Worm (Caenorhabditis elegans) whole organism, L4 larva: ENCODE data around the gene col-69.

Source experiments
- F10B5.3 ChIP-seq: sonication (generic microtip); optimal IDR thresholded peaks from 2 replicates; lab custom pipeline; 2016; ENCODE audit warnings: mild to moderate bottlenecking, missing genetic modification characterization, missing compliant biosample characterization
- F26F4.8 ChIP-seq: fragments of 200-800 bp; sonication (Bioruptor generic); conservative IDR thresholded peaks from 2 replicates; pipeline ENCODE4 v1.3.6; 2022; ENCODE audit warnings: missing genetic modification characterization, missing compliant biosample characterization
- F37D6.2 ChIP-seq: sonication (generic microtip); optimal IDR thresholded peaks from 2 replicates; lab custom pipeline; 2016; ENCODE audit warnings: mild to moderate bottlenecking, missing genetic modification characterization, missing compliant biosample characterization
- F44E2.7 ChIP-seq: fragments of 200-800 bp; sonication (Bioruptor generic); IDR thresholded peaks from 2 replicates; pipeline ENCODE4 v2.1.2; 2022; ENCODE audit warnings: missing genetic modification characterization, missing compliant biosample characterization
- F49E8.2 ChIP-seq: sonication (generic microtip); optimal IDR thresholded peaks from 2 replicates; lab custom pipeline; 2016; ENCODE audit warnings: missing compliant biosample characterization, mild to moderate bottlenecking, missing genetic modification characterization, borderline replicate concordance
- R02D3.7 ChIP-seq: fragments of 150-350 bp; sonication (generic microtip); optimal IDR thresholded peaks from 3 replicates; lab custom pipeline; 2014; ENCODE audit warnings: missing biosample characterization, missing genetic modification characterization
- T26A8.4 ChIP-seq: fragments of 200-800 bp; sonication (Bioruptor generic); IDR thresholded peaks from 2 replicates; pipeline ENCODE4 v1.3.6; 2022; ENCODE audit warnings: missing genetic modification characterization, missing compliant biosample characterization
- Y105C5A.15 ChIP-seq: fragments of 200-800 bp; sonication (Bioruptor generic); IDR thresholded peaks from 2 replicates; pipeline ENCODE4 v1.3.6; 2022; ENCODE audit warnings: missing genetic modification characterization, missing compliant biosample characterization
- ZK337.2 ChIP-seq: fragments of 200-800 bp; sonication (Bioruptor generic); IDR thresholded peaks from 2 replicates; pipeline ENCODE4 v1.3.6; 2022; ENCODE audit warnings: missing genetic modification reagents, missing genetic modification characterization, missing compliant biosample characterization
- aha-1 ChIP-seq: fragments of 150-350 bp; peaks from one replicate; lab custom pipeline; 2014; ENCODE audit warnings: missing biosample characterization, missing genetic modification characterization
- ama-1 ChIP-seq: fragments of 150-350 bp; optimal IDR thresholded peaks from 2 replicates; lab custom pipeline; 2014; ENCODE audit warnings: inconsistent platforms, mixed read lengths
- arid-1 ChIP-seq: fragments of 200-800 bp; sonication (Bioruptor generic); conservative IDR thresholded peaks from 2 replicates; pipeline ENCODE4 v1.3.6; 2022; ENCODE audit warnings: missing genetic modification reagents, missing genetic modification characterization, missing compliant biosample characterization
- ces-1 ChIP-seq: fragments of 150-350 bp; sonication (generic microtip); optimal IDR thresholded peaks from 4 replicates; lab custom pipeline; 2014; ENCODE audit warnings: missing biosample characterization, missing genetic modification reagents, missing genetic modification characterization
- cey-2 ChIP-seq: sonication (generic microtip); optimal IDR thresholded peaks from 3 replicates; lab custom pipeline; 2017; ENCODE audit warnings: missing genetic modification characterization, mild to moderate bottlenecking, missing compliant biosample characterization, antibody characterized with exemption, borderline replicate concordance; ENCODE audit not compliant: insufficient read depth
- ctbp-1 ChIP-seq: fragments of 200-800 bp; sonication (Bioruptor generic); IDR thresholded peaks from 2 replicates; pipeline ENCODE4 v1.3.6; 2022; ENCODE audit warnings: missing genetic modification reagents, missing genetic modification characterization, missing compliant biosample characterization
- daf-16 ChIP-seq, 3 experiments: sonication (generic microtip); optimal IDR thresholded peaks; 2 replicates each; lab custom pipeline; 2016 to 2017; ENCODE audit warnings: missing genetic modification characterization in 3 of 3, missing genetic modification reagents in 3 of 3, mild to moderate bottlenecking in 2 of 3, missing compliant biosample characterization in 2 of 3, missing biosample characterization in 1 of 3, moderate library complexity in 1 of 3
- daf-19 ChIP-seq: fragments of 200-800 bp; sonication (Bioruptor generic); conservative IDR thresholded peaks from 2 replicates; pipeline ENCODE4 v1.3.6; 2022; ENCODE audit warnings: missing genetic modification characterization, missing compliant biosample characterization
- daf-8 ChIP-seq: fragments of 200-800 bp; sonication (Bioruptor generic); IDR thresholded peaks from 2 replicates; pipeline ENCODE4 v1.3.6; 2022; ENCODE audit warnings: missing genetic modification characterization, missing compliant biosample characterization
- dmd-6 ChIP-seq: fragments of 200-800 bp; sonication (Bioruptor generic); IDR thresholded peaks from 2 replicates; pipeline ENCODE4 v1.3.6; 2022; ENCODE audit warnings: missing genetic modification reagents, missing genetic modification characterization, missing compliant biosample characterization
- dmd-8 ChIP-seq: fragments of 200-800 bp; sonication (Bioruptor generic); IDR thresholded peaks from 2 replicates; pipeline ENCODE4 v1.3.6; 2022; ENCODE audit warnings: missing genetic modification characterization, missing compliant biosample characterization
- dmd-9 ChIP-seq: fragments of 200-800 bp; sonication (Bioruptor generic); IDR thresholded peaks from 2 replicates; pipeline ENCODE4 v1.3.6; 2022; ENCODE audit warnings: missing genetic modification reagents, missing genetic modification characterization, missing compliant biosample characterization
- hif-1 ChIP-seq, 2 experiments: sonication (generic microtip); optimal IDR thresholded peaks; 2 replicates each; lab custom pipeline; 2016 to 2017; ENCODE audit warnings: missing compliant biosample characterization in 2 of 2, missing genetic modification characterization in 2 of 2, missing genetic modification reagents in 2 of 2, missing genotype in 2 of 2, mild to moderate bottlenecking in 1 of 2
- hmg-1.1 ChIP-seq: fragments of 200-800 bp; sonication (Bioruptor generic); IDR thresholded peaks from 2 replicates; pipeline ENCODE4 v1.3.6; 2022; ENCODE audit warnings: missing genetic modification reagents, missing genetic modification characterization, missing compliant biosample characterization
- jun-1 ChIP-seq: fragments of 150-350 bp; optimal IDR thresholded peaks from 2 replicates; lab custom pipeline; 2014; ENCODE audit warnings: missing biosample characterization, missing genetic modification reagents, missing genetic modification characterization
- lin-29 ChIP-seq: fragments of 200-800 bp; sonication (Bioruptor generic); IDR thresholded peaks from 2 replicates; pipeline ENCODE4 v1.3.6; 2022; ENCODE audit warnings: missing genetic modification reagents, missing genetic modification characterization, missing compliant biosample characterization
- lin-39 ChIP-seq: fragments of 150-350 bp; optimal IDR thresholded peaks from 2 replicates; lab custom pipeline; 2014; ENCODE audit warnings: missing biosample characterization, missing genetic modification reagents, missing genetic modification characterization
- mdl-1 ChIP-seq, 2 experiments: fragments of 150-350 bp in 1 of 2; sonication (generic microtip) in 1 of 2; optimal IDR thresholded peaks; 2 replicates each; lab custom pipeline; 2014 to 2017; ENCODE audit warnings: missing biosample characterization in 2 of 2, missing genetic modification characterization in 2 of 2
- mdt-29 ChIP-seq: fragments of 200-800 bp; sonication (Bioruptor generic); IDR thresholded peaks from 2 replicates; pipeline ENCODE4 v1.3.6; 2022; ENCODE audit warnings: missing genetic modification reagents, missing genetic modification characterization, missing compliant biosample characterization
- mxl-2 ChIP-seq: fragments of 200-800 bp; sonication (Bioruptor generic); conservative IDR thresholded peaks from 2 replicates; pipeline ENCODE4 v1.3.6; 2022; ENCODE audit warnings: missing genetic modification reagents, missing genetic modification characterization, missing compliant biosample characterization
- mxl-3 ChIP-seq: fragments of 200-800 bp; sonication (Bioruptor generic); optimal IDR thresholded peaks from 2 replicates; lab custom pipeline; 2018; ENCODE audit warnings: mild to moderate bottlenecking, missing genetic modification characterization, missing compliant biosample characterization
- nhr-10 ChIP-seq: fragments of 150-350 bp; optimal IDR thresholded peaks from 2 replicates; lab custom pipeline; 2014; ENCODE audit warnings: missing biosample characterization, missing genetic modification characterization
- nhr-237 ChIP-seq: sonication (generic microtip); optimal IDR thresholded peaks from 2 replicates; lab custom pipeline; 2017; ENCODE audit warnings: missing biosample characterization, missing genetic modification characterization
- nhr-6 ChIP-seq: fragments of 150-350 bp; optimal IDR thresholded peaks from 2 replicates; lab custom pipeline; 2014; ENCODE audit warnings: missing biosample characterization, missing genetic modification characterization
- pqm-1 ChIP-seq: sonication (generic microtip); optimal IDR thresholded peaks from 2 replicates; lab custom pipeline; 2017; ENCODE audit warnings: missing biosample characterization, missing genetic modification characterization
- rbr-2 ChIP-seq: sonication (generic microtip); optimal IDR thresholded peaks from 2 replicates; lab custom pipeline; 2016; ENCODE audit warnings: missing genotype, missing genetic modification characterization, missing compliant biosample characterization
- saeg-2 ChIP-seq: fragments of 200-800 bp; sonication (Bioruptor generic); IDR thresholded peaks from 2 replicates; pipeline ENCODE4 v1.3.6; 2022; ENCODE audit warnings: missing genetic modification reagents, missing genetic modification characterization, missing compliant biosample characterization
- sdz-12 ChIP-seq: fragments of 200-800 bp; sonication (Bioruptor generic); optimal IDR thresholded peaks from 2 replicates; lab custom pipeline; 2018; ENCODE audit warnings: mild to moderate bottlenecking, missing genetic modification characterization, missing compliant biosample characterization
- set-16 ChIP-seq: fragments of 200-800 bp; sonication (Bioruptor generic); IDR thresholded peaks from 2 replicates; pipeline ENCODE4 v1.3.6; 2022; ENCODE audit warnings: missing genetic modification reagents, missing genetic modification characterization, missing compliant biosample characterization
- skn-1 ChIP-seq: fragments of 150-350 bp; optimal IDR thresholded peaks from 2 replicates; lab custom pipeline; 2014; ENCODE audit warnings: missing biosample characterization, missing genetic modification characterization
- snpc-1.2 ChIP-seq: fragments of 200-800 bp; sonication (Bioruptor generic); IDR thresholded peaks from 2 replicates; pipeline ENCODE4 v1.3.6; 2022; ENCODE audit warnings: missing genetic modification reagents, missing genetic modification characterization, missing compliant biosample characterization
- spr-3 ChIP-seq: fragments of 200-800 bp; sonication (Bioruptor generic); optimal IDR thresholded peaks from 2 replicates; lab custom pipeline; 2018; ENCODE audit warnings: mild to moderate bottlenecking, missing genetic modification characterization, missing compliant biosample characterization
- tag-97 ChIP-seq: fragments of 200-800 bp; sonication (Bioruptor generic); IDR thresholded peaks from 2 replicates; pipeline ENCODE4 v1.3.6; 2022; ENCODE audit warnings: missing genetic modification characterization, missing compliant biosample characterization
- unc-130 ChIP-seq: sonication (generic microtip); optimal IDR thresholded peaks from 2 replicates; lab custom pipeline; 2016; ENCODE audit warnings: missing genetic modification reagents, missing genetic modification characterization, missing compliant biosample characterization
- unc-62 ChIP-seq, 3 experiments: fragments of 150-350 bp in 1 of 3; sonication (generic microtip); optimal IDR thresholded peaks in 2 of 3; peaks in 1 of 3; 1 replicate in 1 of 3; 2 replicates in 2 of 3; lab custom pipeline; 2014 to 2017; ENCODE audit warnings: missing biosample characterization in 3 of 3, missing genetic modification characterization in 3 of 3, missing genetic modification reagents in 3 of 3, missing genotype in 1 of 3
- zip-11 ChIP-seq: fragments of 200-800 bp; sonication (Bioruptor generic); IDR thresholded peaks from 2 replicates; pipeline ENCODE4 v1.3.6; 2022; ENCODE audit warnings: missing genetic modification characterization, missing compliant biosample characterization
- zip-2 ChIP-seq: fragments of 150-350 bp; optimal IDR thresholded peaks from 2 replicates; lab custom pipeline; 2014; ENCODE audit warnings: missing biosample characterization, missing genetic modification characterization
- ztf-11 ChIP-seq: fragments of 150-350 bp; optimal IDR thresholded peaks from 2 replicates; lab custom pipeline; 2014; ENCODE audit warnings: missing biosample characterization, missing genetic modification characterization
- ztf-7 ChIP-seq: fragments of 150-350 bp; optimal IDR thresholded peaks from 2 replicates; lab custom pipeline; 2014; ENCODE audit warnings: missing biosample characterization, missing genetic modification characterization

Gene col-69

ce11 chrII:255753-256152 is 49.8 kb downstream of the col-69 start:
- peak; percentile 75 for TF ChIP-seq aha-1
- TF ChIP-seq, all 104 proteins: peak for 1; not testable (repeated sequence) for 103

- TF ChIP-seq daf-19 (peak; percentile 75; the same call in 1 of the 2 replicates), F44E2.7 (GFP tag; lab: Robert Waterston, UW) (peak; percentile 88; the same call in 1 of the 2 replicates), dmd-9 (GFP tag; lab: Robert Waterston, UW) (peak; percentile 87; the same call in 1 of the 2 replicates), arid-1 (GFP tag; lab: Robert Waterston, UW) (peak; percentile 96), nhr-10 (tag; lab: Kevin White, UChicago) (peak; percentile 57), spr-3 (GFP tag; lab: Kevin White, UChicago) (peak; percentile 88), nhr-237 (peak; percentile 62), mxl-2 (GFP tag; lab: Robert Waterston, UW) (0 out of 2 replicates have a peak, but pooled peaks have one; percentile 54), dmd-8 (GFP tag; lab: Robert Waterston, UW) (0 out of 2 replicates have a peak, but pooled peaks have one; percentile 16), hmg-1.1 (GFP tag; lab: Robert Waterston, UW) (peak; percentile 92), ctbp-1 (GFP tag; lab: Robert Waterston, UW) (peak; percentile 78), jun-1 (tag; lab: Kevin White, UChicago) (peak; percentile 89), unc-62 (GFP tag; optimal IDR thresholded peaks at IDR 0.05 in 1 of 2; lab: Kevin White, UChicago) (peak in 1 of 2 experiments; percentile 45), unc-62 (tag; optimal IDR thresholded peaks at IDR 0.05; lab: Kevin White, UChicago) (no peak), ztf-7 (tag; lab: Kevin White, UChicago) (peak; percentile 44), nhr-6 (tag; lab: Kevin White, UChicago) (peak; percentile 97), mdt-29 (peak; percentile 46; the same call in 1 of the 2 replicates), daf-16 (GFP tag; optimal IDR thresholded peaks at IDR 0.05; lab: Kevin White, UChicago) (peak; percentile 25 to 70), daf-16 (tag; optimal IDR thresholded peaks at IDR 0.05; lab: Kevin White, UChicago) (peak; percentile 80), F10B5.3 (peak; percentile 72), ama-1 (lab: Kevin White, UChicago) (no peak), daf-8 (GFP tag; lab: Robert Waterston, UW) (no peak), skn-1 (tag; lab: Kevin White, UChicago) (peak; percentile 32), R02D3.7 (tag; lab: Kevin White, UChicago) (no peak), mdl-1 (tag; optimal IDR thresholded peaks at IDR 0.05; lab: Kevin White, UChicago) (peak; percentile 28 to 77), rbr-2 (peak; percentile 93), tag-97 (GFP tag; lab: Robert Waterston, UW) (no peak), saeg-2 (GFP tag; lab: Robert Waterston, UW) (0 out of 2 replicates have a peak, but pooled peaks have one; percentile 62), dmd-6 (GFP tag; lab: Robert Waterston, UW) (peak; percentile 76), aha-1 (peak; percentile 99), ztf-11 (tag; lab: Kevin White, UChicago) (no peak), unc-130 (GFP tag; lab: Kevin White, UChicago) (peak; percentile 92), cey-2 (tag; lab: Kevin White, UChicago) (no peak), Y105C5A.15 (GFP tag; lab: Robert Waterston, UW) (no peak), lin-39 (no peak), T26A8.4 (peak; percentile 92), F26F4.8 (no peak), zip-11 (GFP tag; lab: Robert Waterston, UW) (no peak), mxl-3 (peak; percentile 82), zip-2 (peak; percentile 56), F49E8.2 (tag; lab: Kevin White, UChicago) (peak; percentile 84), snpc-1.2 (GFP tag; lab: Robert Waterston, UW) (peak; percentile 67), F37D6.2 (tag; lab: Kevin White, UChicago) (peak; percentile 84), lin-29 (GFP tag; lab: Robert Waterston, UW) (peak; percentile 79), ces-1 (peak; percentile 90), ZK337.2 (GFP tag; lab: Robert Waterston, UW) (no peak), hif-1 (tag; optimal IDR thresholded peaks at IDR 0.05; lab: Kevin White, UChicago) (peak; percentile 11 to 89), pqm-1 (tag; lab: Kevin White, UChicago) (peak; percentile 74), set-16 (GFP tag; lab: Robert Waterston, UW) (peak; percentile 29; the same call in 1 of the 2 replicates), sdz-12 (peak; percentile 79)
These were observed 50.4 kb downstream of the col-69 start for ce11 chrII:255124-255523.
